Worm (Caenorhabditis elegans): Measurements from ENCODE around the gene F40F8.5.

ce11 chrII:11162390-11162789 lies 27.7 kb upstream of the F40F8.5 start, which contains the start of gene ptr-13:
- TF ChIP-seq tra-4 (tag; optimal IDR thresholded peaks at IDR 0.05), result no peak
- no peak for TF ChIP-seq flt-1 (GFP tag; IDR thresholded peaks at IDR 0.05)
- no peak for TF ChIP-seq ama-1 (optimal IDR thresholded peaks at IDR 0.05)
- no peak for TF ChIP-seq ets-7 (tag; optimal IDR thresholded peaks at IDR 0.05)
- TF ChIP-seq aly-1 (tag; optimal IDR thresholded peaks at IDR 0.05), result no peak
- TF ChIP-seq pes-1 (GFP tag; IDR thresholded peaks at IDR 0.05), result no peak
- TF ChIP-seq hmg-4 (GFP tag; optimal IDR thresholded peaks at IDR 0.05), result no peak
- TF ChIP-seq sea-1 (GFP tag; conservative IDR thresholded peaks at IDR 0.05), result no peak
